Fruit fly (Drosophila melanogaster) Kc167 (cell line): ENCODE results near the gene inaE.

Experiments
- Sin3A ChIP-seq: fragments of >200 bp; optimal IDR thresholded peaks from 2 replicates; lab custom pipeline; 2018; ENCODE audit warnings: missing external identifiers
- insv ChIP-seq: fragments of >200 bp; optimal IDR thresholded peaks from 3 replicates; lab custom pipeline; 2018; ENCODE audit warnings: missing external identifiers

dm6 chrX:13817418-13818171 lies 34.1 kb downstream of the inaE start:
- TF ChIP-seq insv (lab: Kevin White, UChicago): no peak
- no peak for TF ChIP-seq Sin3A
